Worm (Caenorhabditis elegans) whole organism, L4 larva: Measurements from ENCODE around the gene R01H2.4.
A peak's percentile ranks its signal among the peaks of the same experiment; 100 is the strongest.

Source experiments
- F37D6.2 ChIP-seq: sonication (generic microtip); optimal IDR thresholded peaks from 2 replicates; lab custom pipeline; 2016; ENCODE audit warnings: mild to moderate bottlenecking, missing genetic modification characterization, missing compliant biosample characterization
- F44E2.7 ChIP-seq: fragments of 200-800 bp; sonication (Bioruptor generic); IDR thresholded peaks from 2 replicates; pipeline ENCODE4 v2.1.2; 2022; ENCODE audit warnings: missing genetic modification characterization, missing compliant biosample characterization
- T26A8.4 ChIP-seq: fragments of 200-800 bp; sonication (Bioruptor generic); IDR thresholded peaks from 2 replicates; pipeline ENCODE4 v1.3.6; 2022; ENCODE audit warnings: missing genetic modification characterization, missing compliant biosample characterization
- aha-1 ChIP-seq: fragments of 150-350 bp; peaks from one replicate; lab custom pipeline; 2014; ENCODE audit warnings: missing biosample characterization, missing genetic modification characterization
- aly-2 ChIP-seq: sonication (generic microtip); optimal IDR thresholded peaks from 2 replicates; lab custom pipeline; 2018; ENCODE audit warnings: missing biosample characterization, missing genetic modification characterization
- ama-1 ChIP-seq: fragments of 150-350 bp; optimal IDR thresholded peaks from 2 replicates; lab custom pipeline; 2014; ENCODE audit warnings: inconsistent platforms, mixed read lengths
- attf-4 ChIP-seq: sonication (generic microtip); optimal IDR thresholded peaks from 3 replicates; lab custom pipeline; 2017; ENCODE audit warnings: missing biosample characterization, missing genetic modification characterization
- ces-1 ChIP-seq: fragments of 150-350 bp; sonication (generic microtip); optimal IDR thresholded peaks from 4 replicates; lab custom pipeline; 2014; ENCODE audit warnings: missing biosample characterization, missing genetic modification reagents, missing genetic modification characterization
- daf-16 ChIP-seq, 3 experiments: sonication (generic microtip); optimal IDR thresholded peaks; 2 replicates each; lab custom pipeline; 2016 to 2017; ENCODE audit warnings: missing genetic modification characterization in 3 of 3, missing genetic modification reagents in 3 of 3, mild to moderate bottlenecking in 2 of 3, missing compliant biosample characterization in 2 of 3, missing biosample characterization in 1 of 3, moderate library complexity in 1 of 3
- dmd-6 ChIP-seq: fragments of 200-800 bp; sonication (Bioruptor generic); IDR thresholded peaks from 2 replicates; pipeline ENCODE4 v1.3.6; 2022; ENCODE audit warnings: missing genetic modification reagents, missing genetic modification characterization, missing compliant biosample characterization
- dve-1 ChIP-seq: sonication (generic microtip); optimal IDR thresholded peaks from 2 replicates; lab custom pipeline; 2017; ENCODE audit warnings: antibody characterized with exemption, mild to moderate bottlenecking, missing genetic modification characterization, missing compliant biosample characterization; ENCODE audit not compliant: insufficient read depth
- hif-1 ChIP-seq, 2 experiments: sonication (generic microtip); optimal IDR thresholded peaks; 2 replicates each; lab custom pipeline; 2016 to 2017; ENCODE audit warnings: missing compliant biosample characterization in 2 of 2, missing genetic modification characterization in 2 of 2, missing genetic modification reagents in 2 of 2, missing genotype in 2 of 2, mild to moderate bottlenecking in 1 of 2
- hlh-11 ChIP-seq: fragments of 200-800 bp; sonication (Bioruptor generic); optimal IDR thresholded peaks from 2 replicates; lab custom pipeline; 2018; ENCODE audit warnings: mild to moderate bottlenecking, missing genetic modification characterization, missing compliant biosample characterization
- lin-1 ChIP-seq: fragments of 200-800 bp; sonication (Bioruptor generic); IDR thresholded peaks from 2 replicates; pipeline ENCODE4 v1.3.6; 2022; ENCODE audit warnings: missing genetic modification reagents, missing genetic modification characterization, missing compliant biosample characterization
- lin-39 ChIP-seq: fragments of 150-350 bp; optimal IDR thresholded peaks from 2 replicates; lab custom pipeline; 2014; ENCODE audit warnings: missing biosample characterization, missing genetic modification reagents, missing genetic modification characterization
- madf-9 ChIP-seq: fragments of 200-800 bp; sonication (Bioruptor generic); conservative IDR thresholded peaks from 2 replicates; pipeline ENCODE4 v1.3.6; 2022; ENCODE audit warnings: missing genetic modification reagents, missing genetic modification characterization, missing compliant biosample characterization
- mdt-29 ChIP-seq: fragments of 200-800 bp; sonication (Bioruptor generic); IDR thresholded peaks from 2 replicates; pipeline ENCODE4 v1.3.6; 2022; ENCODE audit warnings: missing genetic modification reagents, missing genetic modification characterization, missing compliant biosample characterization
- mep-1 ChIP-seq: fragments of 150-350 bp; sonication (generic microtip); optimal IDR thresholded peaks from 3 replicates; lab custom pipeline; 2014; ENCODE audit warnings: missing biosample characterization, missing genetic modification characterization
- mes-2 ChIP-seq: sonication (generic microtip); optimal IDR thresholded peaks from 2 replicates; lab custom pipeline; 2016; ENCODE audit warnings: missing genotype, mild to moderate bottlenecking, missing genetic modification characterization, missing compliant biosample characterization; ENCODE audit not compliant: poor library complexity, severe bottlenecking
- nhr-102 ChIP-seq: sonication (generic microtip); optimal IDR thresholded peaks from 2 replicates; lab custom pipeline; 2016; ENCODE audit warnings: mild to moderate bottlenecking, missing genetic modification characterization, moderate library complexity, missing compliant biosample characterization
- nhr-237 ChIP-seq: sonication (generic microtip); optimal IDR thresholded peaks from 2 replicates; lab custom pipeline; 2017; ENCODE audit warnings: missing biosample characterization, missing genetic modification characterization
- nhr-28 ChIP-seq: fragments of 150-350 bp; optimal IDR thresholded peaks from 2 replicates; lab custom pipeline; 2014; ENCODE audit warnings: missing biosample characterization, missing genetic modification characterization
- nhr-48 ChIP-seq: sonication (generic microtip); optimal IDR thresholded peaks from 2 replicates; lab custom pipeline; 2016; ENCODE audit warnings: mild to moderate bottlenecking, missing genetic modification characterization, missing compliant biosample characterization
- nhr-6 ChIP-seq: fragments of 150-350 bp; optimal IDR thresholded peaks from 2 replicates; lab custom pipeline; 2014; ENCODE audit warnings: missing biosample characterization, missing genetic modification characterization
- pha-4 ChIP-seq, 2 experiments: fragments of 150-350 bp in 1 of 2; fragments of 200-800 bp in 1 of 2; sonication (Bioruptor generic) in 1 of 2; IDR thresholded peaks in 1 of 2; optimal IDR thresholded peaks in 1 of 2; 2 replicates each; pipeline versions ENCODE4 v1.3.6 to Lab custom; 2014 to 2022; ENCODE audit warnings: missing genetic modification characterization in 2 of 2, missing genetic modification reagents in 2 of 2, missing biosample characterization in 1 of 2, missing compliant biosample characterization in 1 of 2
- skn-1 ChIP-seq: fragments of 150-350 bp; optimal IDR thresholded peaks from 2 replicates; lab custom pipeline; 2014; ENCODE audit warnings: missing biosample characterization, missing genetic modification characterization
- snpc-1.2 ChIP-seq: fragments of 200-800 bp; sonication (Bioruptor generic); IDR thresholded peaks from 2 replicates; pipeline ENCODE4 v1.3.6; 2022; ENCODE audit warnings: missing genetic modification reagents, missing genetic modification characterization, missing compliant biosample characterization
- snpc-4 ChIP-seq: fragments of 150-350 bp; optimal IDR thresholded peaks from 2 replicates; lab custom pipeline; 2014; ENCODE audit warnings: missing biosample characterization, missing genetic modification characterization
- tag-97 ChIP-seq: fragments of 200-800 bp; sonication (Bioruptor generic); IDR thresholded peaks from 2 replicates; pipeline ENCODE4 v1.3.6; 2022; ENCODE audit warnings: missing genetic modification characterization, missing compliant biosample characterization
- unc-62 ChIP-seq, 3 experiments: fragments of 150-350 bp in 1 of 3; sonication (generic microtip); optimal IDR thresholded peaks in 2 of 3; peaks in 1 of 3; 1 replicate in 1 of 3; 2 replicates in 2 of 3; lab custom pipeline; 2014 to 2017; ENCODE audit warnings: missing biosample characterization in 3 of 3, missing genetic modification characterization in 3 of 3, missing genetic modification reagents in 3 of 3, missing genotype in 1 of 3
- ztf-11 ChIP-seq: fragments of 150-350 bp; optimal IDR thresholded peaks from 2 replicates; lab custom pipeline; 2014; ENCODE audit warnings: missing biosample characterization, missing genetic modification characterization

R01H2.4 gene

ce11 chrIII:7067385-7067896, 3.4 kb upstream of the R01H2.4 start, which contains the start of gene ger-1:
TSS of gene ger-1 (minus strand) at chrIII:7067477.
- peak; percentile 56 for TF ChIP-seq mes-2 (tag; lab: Kevin White, UChicago)
- peak; percentile 39 for TF ChIP-seq aha-1 (tag; lab: Kevin White, UChicago)
- no peak for TF ChIP-seq lin-1 (GFP tag; lab: Robert Waterston, UW)
- no peak for TF ChIP-seq nhr-48 (tag; lab: Kevin White, UChicago)
- no peak for TF ChIP-seq unc-62 (GFP tag; optimal IDR thresholded peaks at IDR 0.05 in 1 of 2; lab: Kevin White, UChicago)
- no peak for TF ChIP-seq unc-62 (tag; optimal IDR thresholded peaks at IDR 0.05; lab: Kevin White, UChicago)
- no peak for TF ChIP-seq hif-1 (tag; optimal IDR thresholded peaks at IDR 0.05; lab: Kevin White, UChicago)
- no peak for TF ChIP-seq tag-97 (GFP tag; lab: Robert Waterston, UW)
- TF ChIP-seq, all 104 proteins: peak for 2

ce11 chrIII:7063061-7063460, 1.0 kb downstream of the R01H2.4 start:
- TF ChIP-seq snpc-1.2 (no peak), skn-1 (tag; lab: Kevin White, UChicago) (no peak), aha-1 (tag; lab: Kevin White, UChicago) (peak; percentile 93), nhr-237 (tag; lab: Kevin White, UChicago) (no peak)

ce11 chrIII:7062580-7062979, 1.5 kb downstream of the R01H2.4 start, which contains the start of gene R01H2.1:
TSS of gene R01H2.1 (plus strand) at chrIII:7062880.
- TF ChIP-seq ama-1 (lab: Kevin White, UChicago) (no peak), nhr-28 (tag; lab: Kevin White, UChicago) (no peak), aly-2 (tag; lab: Kevin White, UChicago) (no peak), nhr-6 (no peak), nhr-102 (tag; lab: Kevin White, UChicago) (no peak)

ce11 chrIII:7060531-7061095, 3.5 kb downstream of the R01H2.4 start, which contains the start of gene egg-2:
TSS of gene egg-2 (minus strand) at chrIII:7060583.
- TF ChIP-seq madf-9 (GFP tag; lab: Robert Waterston, UW) = no peak
- no peak for TF ChIP-seq mdt-29 (GFP tag; lab: Robert Waterston, UW)
- TF ChIP-seq T26A8.4 (GFP tag; lab: Robert Waterston, UW) = no peak

- TF ChIP-seq nhr-237 (tag; lab: Kevin White, UChicago) (no peak), F44E2.7 (GFP tag; lab: Robert Waterston, UW) (no peak), hlh-11 (tag; lab: Kevin White, UChicago) (no peak), lin-1 (GFP tag; lab: Robert Waterston, UW) (no peak), snpc-4 (tag; lab: Kevin White, UChicago) (no peak), dmd-6 (GFP tag; lab: Robert Waterston, UW) (no peak), lin-39 (tag; lab: Kevin White, UChicago) (no peak), pha-4 (GFP tag; IDR thresholded peaks at IDR 0.05; lab: Robert Waterston, UW) (no peak), pha-4 (tag; optimal IDR thresholded peaks at IDR 0.05; lab: Kevin White, UChicago) (no peak), nhr-6 (no peak), dve-1 (tag; lab: Kevin White, UChicago) (no peak), ces-1 (GFP tag; lab: Kevin White, UChicago) (no peak), nhr-102 (tag; lab: Kevin White, UChicago) (no peak), F37D6.2 (no peak), attf-4 (tag; lab: Kevin White, UChicago) (no peak), mep-1 (tag; lab: Kevin White, UChicago) (no peak), daf-16 (GFP tag; optimal IDR thresholded peaks at IDR 0.05; lab: Kevin White, UChicago) (no peak), daf-16 (tag; optimal IDR thresholded peaks at IDR 0.05; lab: Kevin White, UChicago) (no peak), ztf-11 (no peak), skn-1 (tag; lab: Kevin White, UChicago) (no peak)
Measured at ce11 chrIII:7056241-7056640, 7.8 kb downstream of the R01H2.4 start, which contains the start of gene R01H2.2. TSS of gene R01H2.2 (plus strand) at chrIII:7056541.
